Fruit fly (Drosophila melanogaster) whole organism, embryonic: ENCODE data around the gene CG14947.

ENCODE experiments used
- Bgb ChIP-seq: fragments of 200-800 bp; sonication (Bioruptor generic); IDR thresholded peaks from 2 replicates; pipeline ENCODE4 v1.3.6; 2022; ENCODE audit warnings: missing biosample characterization, missing genetic modification characterization; ENCODE audit not compliant: partially characterized antibody
- CG10147 ChIP-seq: fragments of 200-800 bp; sonication (Bioruptor generic); optimal IDR thresholded peaks from 2 replicates; lab custom pipeline; 2019; ENCODE audit warnings: missing biosample characterization, mild to moderate bottlenecking, missing genetic modification characterization, moderate library complexity
- CG10274 ChIP-seq: fragments of 200-800 bp; sonication (Bioruptor generic); optimal IDR thresholded peaks from 3 replicates; lab custom pipeline; 2017; ENCODE audit warnings: missing biosample characterization, mild to moderate bottlenecking, missing genetic modification characterization
- CG10565 ChIP-seq: fragments of 200-800 bp; sonication (Bioruptor generic); optimal IDR thresholded peaks from 3 replicates; lab custom pipeline; 2016; ENCODE audit warnings: missing biosample characterization, mild to moderate bottlenecking, missing genetic modification characterization
- CG11247 ChIP-seq: fragments of 200-800 bp; sonication (Bioruptor generic); IDR thresholded peaks from 2 replicates; pipeline ENCODE4 v1.3.6; 2022; ENCODE audit warnings: missing biosample characterization, missing genetic modification characterization
- CG11504 ChIP-seq: fragments of 200-800 bp; sonication (Bioruptor generic); optimal IDR thresholded peaks from 3 replicates; lab custom pipeline; 2019; ENCODE audit warnings: missing biosample characterization, mild to moderate bottlenecking, missing genetic modification characterization, moderate library complexity
- CG13894 ChIP-seq: fragments of 200-800 bp; sonication (Bioruptor generic); optimal IDR thresholded peaks from 3 replicates; lab custom pipeline; 2018; ENCODE audit warnings: missing biosample characterization, mild to moderate bottlenecking, missing genetic modification characterization, moderate library complexity
- CG16863 ChIP-seq: fragments of 200-800 bp; sonication (Bioruptor generic); optimal IDR thresholded peaks from 3 replicates; lab custom pipeline; 2016; ENCODE audit warnings: missing biosample characterization, missing genetic modification characterization
- CG18476 ChIP-seq: fragments of 200-800 bp; sonication (Bioruptor generic); optimal IDR thresholded peaks from 2 replicates; lab custom pipeline; 2016; ENCODE audit warnings: missing biosample characterization, mild to moderate bottlenecking, missing genetic modification characterization
- CG2678 ChIP-seq: fragments of 200-800 bp; sonication (Bioruptor generic); optimal IDR thresholded peaks from 3 replicates; lab custom pipeline; 2019; ENCODE audit warnings: missing biosample characterization, mild to moderate bottlenecking, missing genetic modification characterization, moderate library complexity
- CG31441 ChIP-seq: fragments of 200-800 bp; sonication (Bioruptor generic); IDR thresholded peaks from 2 replicates; pipeline ENCODE4 v1.3.6; 2022; ENCODE audit warnings: missing biosample characterization, missing genetic modification characterization
- CG34224 ChIP-seq: fragments of 200-800 bp; sonication (Bioruptor generic); IDR thresholded peaks from 3 replicates; pipeline ENCODE4 v1.3.6; 2022; ENCODE audit warnings: missing biosample characterization, missing genetic modification characterization; ENCODE audit not compliant: partially characterized antibody
- CG6254 ChIP-seq: fragments of 200-800 bp; sonication (Bioruptor generic); optimal IDR thresholded peaks from 3 replicates; lab custom pipeline; 2017; ENCODE audit warnings: mild to moderate bottlenecking, missing biosample characterization, missing genetic modification reagents, missing genetic modification characterization
- CG7556 ChIP-seq: fragments of 200-800 bp; sonication (Bioruptor generic); optimal IDR thresholded peaks from 2 replicates; lab custom pipeline; 2017; ENCODE audit warnings: missing biosample characterization, mild to moderate bottlenecking, missing genetic modification characterization
- CG7963 ChIP-seq: fragments of 200-800 bp; sonication (Bioruptor generic); IDR thresholded peaks from 3 replicates; pipeline ENCODE4 v1.3.6; 2022; ENCODE audit warnings: missing biosample characterization, missing genetic modification characterization; ENCODE audit not compliant: partially characterized antibody
- CG8290 ChIP-seq, 3 experiments: fragments of 200-800 bp; sonication (Bioruptor generic); optimal IDR thresholded peaks; 2 replicates each; lab custom pipeline; 2016 to 2019; ENCODE audit warnings: missing biosample characterization in 3 of 3, missing genetic modification characterization in 3 of 3, mild to moderate bottlenecking in 2 of 3, moderate library complexity in 1 of 3
- CkIIα-i1 ChIP-seq: fragments of 200-800 bp; sonication (Bioruptor generic); IDR thresholded peaks from 2 replicates; pipeline ENCODE4 v1.3.6; 2022; ENCODE audit warnings: missing biosample characterization, missing genetic modification characterization
- Dbx ChIP-seq: fragments of 200-800 bp; sonication (Bioruptor generic); IDR thresholded peaks from 3 replicates; pipeline ENCODE4 v1.3.6; 2022; ENCODE audit warnings: missing biosample characterization, missing genetic modification characterization
- Dip2 ChIP-seq: fragments of 200-800 bp; sonication (Bioruptor generic); IDR thresholded peaks from 2 replicates; pipeline ENCODE4 v1.3.6; 2022; ENCODE audit warnings: missing biosample characterization, missing genetic modification characterization
- Dp ChIP-seq: fragments of 200-800 bp; sonication (Bioruptor generic); optimal IDR thresholded peaks from 2 replicates; lab custom pipeline; 2018; ENCODE audit warnings: missing biosample characterization, mild to moderate bottlenecking, missing genetic modification characterization, moderate library complexity
- E2f1 ChIP-seq: fragments of 200-800 bp; sonication (Bioruptor generic); IDR thresholded peaks from 2 replicates; pipeline ENCODE4 v1.3.6; 2022; ENCODE audit warnings: missing biosample characterization, missing genetic modification characterization
- ERR ChIP-seq: fragments of 200-800 bp; sonication (Bioruptor generic); optimal IDR thresholded peaks from 2 replicates; lab custom pipeline; 2016; ENCODE audit warnings: missing biosample characterization, missing genetic modification characterization
- Gug ChIP-seq: fragments of 200-800 bp; sonication (Bioruptor generic); IDR thresholded peaks from 4 replicates; pipeline ENCODE4 v1.3.6; 2022; ENCODE audit warnings: missing biosample characterization, missing genetic modification characterization
- HLHmδ ChIP-seq: fragments of 200-800 bp; sonication (Bioruptor generic); optimal IDR thresholded peaks from 2 replicates; lab custom pipeline; 2018; ENCODE audit warnings: missing biosample characterization, mild to moderate bottlenecking, missing genetic modification characterization, moderate library complexity
- Hand ChIP-seq: fragments of 200-800 bp; sonication (Bioruptor generic); optimal IDR thresholded peaks from 2 replicates; lab custom pipeline; 2017; ENCODE audit warnings: mild to moderate bottlenecking, missing biosample characterization, missing genetic modification reagents, missing genetic modification characterization
- Mes4 ChIP-seq: fragments of 200-800 bp; sonication (Bioruptor generic); optimal IDR thresholded peaks from 2 replicates; lab custom pipeline; 2016; ENCODE audit warnings: missing biosample characterization, missing genetic modification characterization
- amos ChIP-seq: fragments of 200-800 bp; sonication (Bioruptor generic); IDR thresholded peaks from 2 replicates; pipeline ENCODE4 v1.3.6; 2022; ENCODE audit warnings: missing biosample characterization, missing genetic modification characterization; ENCODE audit not compliant: partially characterized antibody
- ap ChIP-seq: fragments of 200-800 bp; sonication (Bioruptor generic); IDR thresholded peaks from 2 replicates; pipeline ENCODE4 v1.3.6; 2022; ENCODE audit warnings: missing biosample characterization, missing genetic modification characterization
- bowl ChIP-seq: fragments of 200-800 bp; sonication (Bioruptor generic); IDR thresholded peaks from 2 replicates; pipeline ENCODE4 v1.3.6; 2022; ENCODE audit warnings: missing biosample characterization, missing genetic modification characterization
- cas ChIP-seq: fragments of 200-800 bp; sonication (Bioruptor generic); IDR thresholded peaks from 2 replicates; pipeline ENCODE4 v1.3.6; 2022; ENCODE audit warnings: missing biosample characterization, missing genetic modification characterization
- caup ChIP-seq: fragments of 200-800 bp; sonication (Bioruptor generic); optimal IDR thresholded peaks from 3 replicates; lab custom pipeline; 2017; ENCODE audit warnings: missing biosample characterization, mild to moderate bottlenecking, missing genetic modification characterization, moderate library complexity; ENCODE audit not compliant: severe bottlenecking
- chn ChIP-seq: fragments of 200-800 bp; sonication (Bioruptor generic); optimal IDR thresholded peaks from 2 replicates; lab custom pipeline; 2016; ENCODE audit warnings: missing biosample characterization, missing genetic modification characterization
- corto ChIP-seq: fragments of 200-800 bp; sonication (Bioruptor generic); optimal IDR thresholded peaks from 2 replicates; lab custom pipeline; 2016; ENCODE audit warnings: missing biosample characterization, mild to moderate bottlenecking, missing genetic modification characterization, moderate library complexity
- cwo ChIP-seq: fragments of 200-800 bp; sonication (Bioruptor generic); optimal IDR thresholded peaks from 3 replicates; lab custom pipeline; 2017; ENCODE audit warnings: missing biosample characterization, missing genetic modification characterization, mild to moderate bottlenecking, moderate library complexity, missing genetic modification reagents
- dmrt99B ChIP-seq: fragments of 200-800 bp; sonication (Bioruptor generic); optimal IDR thresholded peaks from 2 replicates; lab custom pipeline; 2018; ENCODE audit warnings: missing biosample characterization, mild to moderate bottlenecking, missing genetic modification characterization, moderate library complexity
- emc ChIP-seq: fragments of 200-800 bp; sonication (Bioruptor generic); optimal IDR thresholded peaks from 2 replicates; lab custom pipeline; 2016; ENCODE audit warnings: missing biosample characterization, missing genetic modification characterization
- fd64A ChIP-seq: fragments of 200-800 bp; sonication (Bioruptor generic); optimal IDR thresholded peaks from 3 replicates; lab custom pipeline; 2018; ENCODE audit warnings: missing biosample characterization, mild to moderate bottlenecking, missing genetic modification characterization
- fd96Cb ChIP-seq: fragments of 200-800 bp; sonication (Bioruptor generic); optimal IDR thresholded peaks from 2 replicates; lab custom pipeline; 2018; ENCODE audit warnings: missing biosample characterization, mild to moderate bottlenecking, missing genetic modification characterization, moderate library complexity
- gt ChIP-seq: fragments of 200-800 bp; sonication (Bioruptor generic); IDR thresholded peaks from 2 replicates; pipeline ENCODE4 v1.3.6; 2022; ENCODE audit warnings: missing biosample characterization, missing genetic modification characterization
- ham ChIP-seq: fragments of 200-800 bp; sonication (Bioruptor generic); IDR thresholded peaks from 2 replicates; pipeline ENCODE4 v1.3.6; 2022; ENCODE audit warnings: missing biosample characterization, missing genetic modification characterization
- oc ChIP-seq: fragments of 200-800 bp; sonication (Bioruptor generic); optimal IDR thresholded peaks from 2 replicates; lab custom pipeline; 2018; ENCODE audit warnings: missing biosample characterization, mild to moderate bottlenecking, missing genetic modification characterization, moderate library complexity
- p53 ChIP-seq: fragments of 200-800 bp; sonication (Bioruptor generic); optimal IDR thresholded peaks from 2 replicates; lab custom pipeline; 2016; ENCODE audit warnings: missing biosample characterization, missing genetic modification characterization
- pb ChIP-seq: fragments of 200-800 bp; sonication (Bioruptor generic); optimal IDR thresholded peaks from 3 replicates; lab custom pipeline; 2016; ENCODE audit warnings: missing biosample characterization, missing genetic modification characterization
- pita ChIP-seq: fragments of 200-800 bp; sonication (Bioruptor generic); optimal IDR thresholded peaks from 2 replicates; lab custom pipeline; 2017; ENCODE audit warnings: missing biosample characterization, mild to moderate bottlenecking, missing genetic modification characterization
- psq ChIP-seq: fragments of 200-800 bp; sonication (Bioruptor generic); optimal IDR thresholded peaks from 2 replicates; lab custom pipeline; 2017; ENCODE audit warnings: missing biosample characterization, missing genetic modification characterization
- sens ChIP-seq: fragments of 200-800 bp; sonication (Bioruptor generic); peaks from one replicate; lab custom pipeline; 2016; ENCODE audit warnings: missing biosample characterization, missing genetic modification characterization
- trem ChIP-seq: fragments of 200-800 bp; optimal IDR thresholded peaks from 3 replicates; lab custom pipeline; 2019; ENCODE audit warnings: missing biosample characterization, mild to moderate bottlenecking, missing genetic modification characterization, moderate library complexity

The CG14947 gene

DNA sequence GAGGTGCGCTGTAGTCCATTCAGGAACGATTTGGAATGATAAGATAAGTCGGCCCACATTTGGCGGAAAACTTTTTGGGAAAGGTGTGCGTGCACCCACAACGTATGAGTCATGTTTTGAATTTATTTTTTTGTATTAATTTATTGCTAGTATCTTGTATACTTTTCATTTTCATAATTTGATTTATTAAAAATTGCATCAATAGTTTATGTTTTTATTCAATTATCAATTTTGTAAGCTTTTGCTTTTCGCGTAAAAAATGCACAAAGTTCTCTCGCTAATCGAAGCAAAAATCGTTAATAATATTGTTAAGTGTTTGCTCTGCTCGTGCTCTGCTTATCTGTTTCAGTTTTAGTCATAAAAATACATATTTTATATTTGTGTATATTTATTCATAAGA, 31.2 kb downstream of the CG14947 start (continued):
- TF ChIP-seq sens (GFP tag; lab: Kevin White, UChicago) (peak; percentile 26), HLHmδ (GFP tag; lab: Kevin White, UChicago) (no peak), pita (GFP tag; lab: Kevin White, UChicago) (no peak), Dbx (GFP tag; lab: Robert Waterston, UW) (no peak), CG7963 (GFP tag; lab: Robert Waterston, UW) (no peak)

DNA sequence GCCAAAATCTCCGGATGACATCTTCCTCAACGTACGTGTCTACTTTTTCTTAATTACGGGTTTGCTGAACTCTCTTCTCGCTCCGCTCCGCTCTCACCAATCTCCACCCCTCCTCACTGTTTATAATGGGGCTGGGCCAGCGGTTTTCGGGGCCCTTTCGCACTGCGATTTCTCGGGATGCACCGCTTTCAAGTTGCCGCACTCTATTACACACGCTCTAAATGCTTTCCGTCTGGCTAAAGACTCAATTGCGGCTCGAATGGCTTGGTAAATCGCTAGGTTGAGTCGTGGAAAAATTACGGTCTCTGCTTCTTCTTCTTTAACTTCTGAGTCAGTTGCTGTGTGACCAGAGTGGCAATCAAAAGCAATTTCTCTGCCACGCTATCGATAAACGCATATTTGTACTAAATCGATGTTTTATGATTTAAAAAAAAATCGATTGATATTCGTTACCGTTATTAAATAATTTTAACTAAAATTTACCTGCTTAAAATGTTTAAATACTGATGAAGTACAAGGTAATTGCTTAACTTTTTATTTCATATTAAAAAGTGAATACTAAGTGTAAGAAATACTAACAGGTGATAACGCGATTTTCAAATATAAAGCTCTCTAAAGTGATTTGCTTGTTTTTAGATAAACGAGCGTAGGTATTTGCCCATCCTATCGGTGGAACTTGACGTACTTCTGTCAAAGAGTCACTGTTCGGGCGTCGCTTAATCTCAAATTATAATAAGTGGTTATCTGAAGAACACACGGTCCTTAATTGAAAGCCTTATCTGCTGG, 33.1 kb downstream of the CG14947 start, which contains the start of the genes Rab6 and Phae1:
TSS of gene Rab6 (minus strand) at position 338 of the 786 bp plus-strand sequence.
TSS of gene Phae1 (plus strand) at position 639 of the 786 bp plus-strand sequence.
- TF ChIP-seq Hand (GFP tag; lab: Kevin White, UChicago) (no peak), CG7556 (GFP tag; lab: Kevin White, UChicago) (no peak), E2f1 (GFP tag; lab: Robert Waterston, UW) (no peak), CG13894 (tag; lab: Kevin White, UChicago) (no peak), Mes4 (GFP tag; lab: Kevin White, UChicago) (no peak), CG34224 (GFP tag; lab: Robert Waterston, UW) (peak; percentile 71), CG10274 (GFP tag; lab: Kevin White, UChicago) (no peak), CkIIα-i1 (no peak), CG16863 (no peak), chn (GFP tag; lab: Kevin White, UChicago) (no peak), oc (no peak), CG11247 (no peak), CG11504 (tag; lab: Kevin White, UChicago) (no peak), psq (GFP tag; lab: Kevin White, UChicago) (no peak), corto (no peak), gt (GFP tag; lab: Robert Waterston, UW) (no peak), trem (peak; percentile 77), Bgb (peak; percentile 87), cas (no peak), fd96Cb (tag; lab: Kevin White, UChicago) (no peak), fd64A (GFP tag; lab: Kevin White, UChicago) (no peak), emc (GFP tag; lab: Kevin White, UChicago) (no peak), CG18476 (GFP tag; lab: Kevin White, UChicago) (no peak), ham (GFP tag; lab: Robert Waterston, UW) (no peak), CG10147 (GFP tag; lab: Kevin White, UChicago) (peak; percentile 4), CG10565 (GFP tag; lab: Kevin White, UChicago) (no peak), caup (no peak), Dbx (GFP tag; lab: Robert Waterston, UW) (no peak), CG2678 (tag; lab: Kevin White, UChicago) (no peak), amos (GFP tag; lab: Robert Waterston, UW) (peak; percentile 70), CG8290 (GFP tag; optimal IDR thresholded peaks at IDR 0.05; lab: Kevin White, UChicago) (peak; percentile 59), CG8290 (tag; optimal IDR thresholded peaks at IDR 0.05; lab: Kevin White, UChicago) (no peak), ap (GFP tag; lab: Robert Waterston, UW) (no peak), dmrt99B (tag; lab: Kevin White, UChicago) (no peak), Dip2 (GFP tag; lab: Robert Waterston, UW) (no peak), pb (no peak), bowl (GFP tag; lab: Robert Waterston, UW) (no peak), ERR (GFP tag; lab: Kevin White, UChicago) (no peak), p53 (GFP tag; lab: Kevin White, UChicago) (no peak), cwo (GFP tag; lab: Kevin White, UChicago) (peak; percentile 17), Gug (GFP tag; lab: Robert Waterston, UW) (no peak), Dp (peak; percentile 67), CG6254 (GFP tag; lab: Kevin White, UChicago) (no peak), CG31441 (GFP tag; lab: Robert Waterston, UW) (peak; percentile 19; the same call in 1 of the 2 replicates)
